4 worm cellular contexts compared by ENCODE assay signal in genomic region chrIV:9316068-9316681, ce11.
A peak's percentile ranks its signal among the peaks of the same experiment; 100 is the strongest.
TF ChIP-seq lines count a peak whose summit lies in the region.

TSS of gene F49C12.9 (minus strand) at chrIV:9316215.
TSS of gene rpn-7 (plus strand) at chrIV:9316631.

TF ChIP-seq in whole organism, L2 larva, 48 proteins besides CTCF, POLR2A, EP300 and RAD21 (continued from another document):
- TF ChIP-seq nhr-21 (tag; optimal IDR thresholded peaks at IDR 0.05; lab: Kevin White, UChicago) = no peak
- no peak for TF ChIP-seq R02D3.7 (tag; optimal IDR thresholded peaks at IDR 0.05; lab: Kevin White, UChicago)
- TF ChIP-seq unc-62 (GFP tag; optimal IDR thresholded peaks at IDR 0.05; lab: Kevin White, UChicago) = no peak
- no peak for TF ChIP-seq sma-9 (GFP tag; optimal IDR thresholded peaks at IDR 0.05; lab: Kevin White, UChicago)
- TF ChIP-seq sma-9 (tag; optimal IDR thresholded peaks at IDR 0.05; lab: Kevin White, UChicago) = no peak
- TF ChIP-seq C34F6.9 (tag; optimal IDR thresholded peaks at IDR 0.05; lab: Kevin White, UChicago) = peak; percentile 59
- peak; percentile 18 for TF ChIP-seq lin-11 (tag; optimal IDR thresholded peaks at IDR 0.05; lab: Kevin White, UChicago)
- no peak for TF ChIP-seq ztf-1 (GFP tag; conservative IDR thresholded peaks at IDR 0.05; lab: Robert Waterston, UW)
- TF ChIP-seq ceh-82 (tag; optimal IDR thresholded peaks at IDR 0.05; lab: Kevin White, UChicago) = no peak
- peak; percentile 26 for TF ChIP-seq gmeb-1 (tag; optimal IDR thresholded peaks at IDR 0.05; lab: Kevin White, UChicago)
- no peak for TF ChIP-seq ztf-11 (tag; optimal IDR thresholded peaks at IDR 0.05; lab: Kevin White, UChicago)
- no peak for TF ChIP-seq F13H6.1 (tag; optimal IDR thresholded peaks at IDR 0.05; lab: Kevin White, UChicago)
- TF ChIP-seq alr-1 (tag; optimal IDR thresholded peaks at IDR 0.05; lab: Kevin White, UChicago) = no peak
- TF ChIP-seq sma-3 (GFP tag; optimal IDR thresholded peaks at IDR 0.05; lab: Kevin White, UChicago) = peak; percentile 6
- TF ChIP-seq lsy-2 (tag; optimal IDR thresholded peaks at IDR 0.05; lab: Kevin White, UChicago) = peak in 1 of 2 experiments; percentile 3
- no peak for TF ChIP-seq nhr-11 (tag; optimal IDR thresholded peaks at IDR 0.05; lab: Kevin White, UChicago)
- TF ChIP-seq zag-1 (tag; optimal IDR thresholded peaks at IDR 0.05; lab: Kevin White, UChicago) = no peak

TF ChIP-seq in whole organism, L4 larva, 104 proteins besides CTCF, POLR2A, EP300 and RAD21 (continued from another document and continues in another):
- TF ChIP-seq ZK337.2 (GFP tag; IDR thresholded peaks at IDR 0.05; lab: Robert Waterston, UW) = no peak
- TF ChIP-seq lin-29 (GFP tag; IDR thresholded peaks at IDR 0.05; lab: Robert Waterston, UW) = no peak
- TF ChIP-seq Y105C5A.15 (GFP tag; IDR thresholded peaks at IDR 0.05; lab: Robert Waterston, UW) = no peak
- TF ChIP-seq ceh-62 (tag; optimal IDR thresholded peaks at IDR 0.05; lab: Kevin White, UChicago) = no peak
- TF ChIP-seq nhr-41 (GFP tag; IDR thresholded peaks at IDR 0.05; lab: Robert Waterston, UW) = no peak
- TF ChIP-seq spr-1 (tag; optimal IDR thresholded peaks at IDR 0.05; lab: Kevin White, UChicago) = no peak
- TF ChIP-seq nhr-11 (tag; optimal IDR thresholded peaks at IDR 0.05; lab: Kevin White, UChicago) = no peak
- TF ChIP-seq aly-2 (tag; optimal IDR thresholded peaks at IDR 0.05; lab: Kevin White, UChicago) = no peak
- no peak for TF ChIP-seq mep-1 (tag; optimal IDR thresholded peaks at IDR 0.05; lab: Kevin White, UChicago)
- TF ChIP-seq lin-1 (GFP tag; IDR thresholded peaks at IDR 0.05; lab: Robert Waterston, UW) = no peak
- TF ChIP-seq lsy-2 (tag; optimal IDR thresholded peaks at IDR 0.05; lab: Kevin White, UChicago) = no peak
- no peak for TF ChIP-seq snpc-4 (tag; optimal IDR thresholded peaks at IDR 0.05; lab: Kevin White, UChicago)
- no peak for TF ChIP-seq T26A8.4 (GFP tag; IDR thresholded peaks at IDR 0.05; lab: Robert Waterston, UW)
- no peak for TF ChIP-seq zip-11 (GFP tag; IDR thresholded peaks at IDR 0.05; lab: Robert Waterston, UW)
- no peak for TF ChIP-seq php-3 (GFP tag; IDR thresholded peaks at IDR 0.05; lab: Robert Waterston, UW)
- TF ChIP-seq F37D6.2 (tag; optimal IDR thresholded peaks at IDR 0.05; lab: Kevin White, UChicago) = no peak
- TF ChIP-seq ceh-44 (GFP tag; IDR thresholded peaks at IDR 0.05; lab: Robert Waterston, UW) = no peak
- TF ChIP-seq ztf-7 (tag; optimal IDR thresholded peaks at IDR 0.05; lab: Kevin White, UChicago) = no peak
- no peak for TF ChIP-seq daf-8 (GFP tag; IDR thresholded peaks at IDR 0.05; lab: Robert Waterston, UW)
- TF ChIP-seq mdl-1 (tag; optimal IDR thresholded peaks at IDR 0.05; lab: Kevin White, UChicago) = peak in 1 of 2 experiments; percentile 9
- peak in 1 of 2 experiments; percentile 21 for TF ChIP-seq unc-62 (GFP tag; optimal IDR thresholded peaks at IDR 0.05 in 1 of 2; lab: Kevin White, UChicago)
- TF ChIP-seq unc-62 (tag; optimal IDR thresholded peaks at IDR 0.05; lab: Kevin White, UChicago) = no peak
- no peak for TF ChIP-seq ceh-32 (tag; optimal IDR thresholded peaks at IDR 0.05; lab: Kevin White, UChicago; ENCODE audit: poor library complexity)
- no peak for TF ChIP-seq tag-97 (GFP tag; IDR thresholded peaks at IDR 0.05; lab: Robert Waterston, UW)
- TF ChIP-seq mdt-29 (GFP tag; IDR thresholded peaks at IDR 0.05; lab: Robert Waterston, UW) = no peak
- no peak for TF ChIP-seq jun-1 (tag; optimal IDR thresholded peaks at IDR 0.05; lab: Kevin White, UChicago)
- TF ChIP-seq madf-9 (GFP tag; conservative IDR thresholded peaks at IDR 0.05; lab: Robert Waterston, UW) = no peak
- TF ChIP-seq Y5F2A.4 (GFP tag; optimal IDR thresholded peaks at IDR 0.05; lab: Kevin White, UChicago) = no peak
- TF ChIP-seq ces-1 (GFP tag; optimal IDR thresholded peaks at IDR 0.05; lab: Kevin White, UChicago) = no peak
- TF ChIP-seq skn-1 (tag; optimal IDR thresholded peaks at IDR 0.05; lab: Kevin White, UChicago) = no peak
- no peak for TF ChIP-seq pha-4 (GFP tag; IDR thresholded peaks at IDR 0.05; lab: Robert Waterston, UW)
- TF ChIP-seq pha-4 (tag; optimal IDR thresholded peaks at IDR 0.05; lab: Kevin White, UChicago) = no peak
- TF ChIP-seq madf-5 (GFP tag; IDR thresholded peaks at IDR 0.05; lab: Robert Waterston, UW) = no peak
- no peak for TF ChIP-seq fos-1 (tag; optimal IDR thresholded peaks at IDR 0.05; lab: Kevin White, UChicago)
- TF ChIP-seq nhr-111 (GFP tag; optimal IDR thresholded peaks at IDR 0.05; lab: Kevin White, UChicago) = no peak
- TF ChIP-seq unc-130 (GFP tag; optimal IDR thresholded peaks at IDR 0.05; lab: Kevin White, UChicago) = no peak
- TF ChIP-seq saeg-2 (GFP tag; IDR thresholded peaks at IDR 0.05; lab: Robert Waterston, UW) = no peak
- no peak for TF ChIP-seq daf-12 (tag; optimal IDR thresholded peaks at IDR 0.05; lab: Kevin White, UChicago)
- no peak for TF ChIP-seq zfp-3 (GFP tag; conservative IDR thresholded peaks at IDR 0.05; lab: Robert Waterston, UW)
- no peak for TF ChIP-seq mxl-3 (GFP tag; optimal IDR thresholded peaks at IDR 0.05; lab: Kevin White, UChicago)
- no peak for TF ChIP-seq nhr-28 (tag; optimal IDR thresholded peaks at IDR 0.05; lab: Kevin White, UChicago)
- no peak for TF ChIP-seq Y48G9A.11 (GFP tag; IDR thresholded peaks at IDR 0.05; lab: Robert Waterston, UW)

TF ChIP-seq in whole organism, late embryonic, 69 proteins besides CTCF, POLR2A, EP300 and RAD21 (continued from another document):
- peak; percentile 31 for TF ChIP-seq odd-2 (tag; optimal IDR thresholded peaks at IDR 0.05; lab: Kevin White, UChicago)
- peak; percentile 59 for TF ChIP-seq hlh-15 (tag; optimal IDR thresholded peaks at IDR 0.05; lab: Kevin White, UChicago)
- no peak for TF ChIP-seq madf-2 (tag; optimal IDR thresholded peaks at IDR 0.05; lab: Kevin White, UChicago)
- peak; percentile 22 for TF ChIP-seq ref-2 (tag; optimal IDR thresholded peaks at IDR 0.05; lab: Kevin White, UChicago)
- peak; percentile 42 for TF ChIP-seq pha-2 (tag; optimal IDR thresholded peaks at IDR 0.05; lab: Kevin White, UChicago)
- TF ChIP-seq fkh-6 (tag; optimal IDR thresholded peaks at IDR 0.05; lab: Kevin White, UChicago) = peak; percentile 65
- TF ChIP-seq eyg-1 (tag; optimal IDR thresholded peaks at IDR 0.05; lab: Kevin White, UChicago) = peak; percentile 28
- peak; percentile 44 for TF ChIP-seq zip-5 (tag; optimal IDR thresholded peaks at IDR 0.05; lab: Kevin White, UChicago)
- TF ChIP-seq pag-3 (tag; optimal IDR thresholded peaks at IDR 0.05; lab: Kevin White, UChicago; ENCODE audit: borderline replicate concordance) = no peak
- peak; percentile 19 for TF ChIP-seq lim-6 (tag; optimal IDR thresholded peaks at IDR 0.05; lab: Kevin White, UChicago)
- peak; percentile 51 for TF ChIP-seq hlh-6 (tag; optimal IDR thresholded peaks at IDR 0.05; lab: Kevin White, UChicago)
- TF ChIP-seq K09A11.1 (tag; optimal IDR thresholded peaks at IDR 0.05; lab: Kevin White, UChicago; ENCODE audit: insufficient read depth) = peak; percentile 81
- no peak for TF ChIP-seq ceh-24 (tag; optimal IDR thresholded peaks at IDR 0.05; lab: Kevin White, UChicago)
- TF ChIP-seq sdc-2 (tag; optimal IDR thresholded peaks at IDR 0.05; lab: Kevin White, UChicago) = no peak
- peak; percentile 79 for TF ChIP-seq tbx-2 (tag; optimal IDR thresholded peaks at IDR 0.05; lab: Kevin White, UChicago)
- no peak for TF ChIP-seq dve-1 (tag; optimal IDR thresholded peaks at IDR 0.05; lab: Kevin White, UChicago)
- TF ChIP-seq C08G9.2 (tag; optimal IDR thresholded peaks at IDR 0.05; lab: Kevin White, UChicago) = peak; percentile 23
- peak; percentile 64 for TF ChIP-seq pat-9 (tag; optimal IDR thresholded peaks at IDR 0.05; lab: Kevin White, UChicago)
- peak; percentile 62 for TF ChIP-seq ceh-2 (tag; optimal IDR thresholded peaks at IDR 0.05; lab: Kevin White, UChicago)
- peak; percentile 42 for TF ChIP-seq rnt-1 (tag; optimal IDR thresholded peaks at IDR 0.05; lab: Kevin White, UChicago)
- TF ChIP-seq T23F11.4 (GFP tag; optimal IDR thresholded peaks at IDR 0.05; lab: Kevin White, UChicago) = peak; percentile 13
- peak; percentile 43 for TF ChIP-seq fax-1 (tag; optimal IDR thresholded peaks at IDR 0.05; lab: Kevin White, UChicago)
- TF ChIP-seq C38D4.7 (GFP tag; optimal IDR thresholded peaks at IDR 0.05; lab: Kevin White, UChicago) = peak; percentile 61
- TF ChIP-seq npax-4 (tag; optimal IDR thresholded peaks at IDR 0.05; lab: Kevin White, UChicago) = peak; percentile 5
- TF ChIP-seq hlh-13 (GFP tag; optimal IDR thresholded peaks at IDR 0.05; lab: Kevin White, UChicago) = no peak
- peak; percentile 64 for TF ChIP-seq nfya-1 (tag; optimal IDR thresholded peaks at IDR 0.05; lab: Kevin White, UChicago)
- peak; percentile 72 for TF ChIP-seq sox-2 (GFP tag; IDR thresholded peaks at IDR 0.05; lab: Robert Waterston, UW)
- peak; percentile 24 for TF ChIP-seq syd-9 (tag; optimal IDR thresholded peaks at IDR 0.05; lab: Kevin White, UChicago)
- TF ChIP-seq ceh-6 (GFP tag; optimal IDR thresholded peaks at IDR 0.05; lab: Kevin White, UChicago) = peak; percentile 64
- no peak for TF ChIP-seq dmd-4 (tag; optimal IDR thresholded peaks at IDR 0.05; lab: Kevin White, UChicago; ENCODE audit: borderline replicate concordance)
- TF ChIP-seq ceh-31 (tag; optimal IDR thresholded peaks at IDR 0.05; lab: Kevin White, UChicago) = peak; percentile 64
- TF ChIP-seq ahr-1 (tag; optimal IDR thresholded peaks at IDR 0.05; lab: Kevin White, UChicago) = peak; percentile 0

TF ChIP-seq in whole organism, mixed stage, embryonic, 35 proteins besides CTCF, POLR2A, EP300 and RAD21 (continued from another document):
- TF ChIP-seq hlh-1 (tag; optimal IDR thresholded peaks at IDR 0.05; lab: Kevin White, UChicago) (peak; percentile 67), ceh-83 (GFP tag; optimal IDR thresholded peaks at IDR 0.05; lab: Kevin White, UChicago) (no peak), nhr-28 (tag; optimal IDR thresholded peaks at IDR 0.05; lab: Kevin White, UChicago) (no peak), ham-2 (GFP tag; optimal IDR thresholded peaks at IDR 0.05; lab: Kevin White, UChicago) (no peak), unc-62 (GFP tag; optimal IDR thresholded peaks at IDR 0.05; lab: Kevin White, UChicago) (no peak), zip-8 (tag; optimal IDR thresholded peaks at IDR 0.05; lab: Kevin White, UChicago) (no peak)
